Worm (Caenorhabditis elegans) whole organism, L1 larva: ENCODE measurements around the gene C27B7.6.
A peak's percentile ranks its signal among the peaks of the same experiment; 100 is the strongest.

Experiments
- C34B4.2 ChIP-seq: sonication (generic microtip); optimal IDR thresholded peaks from 2 replicates; lab custom pipeline; 2017; ENCODE audit warnings: mild to moderate bottlenecking, missing genetic modification characterization, missing compliant biosample characterization
- Y116A8C.19 ChIP-seq: sonication (generic microtip); optimal IDR thresholded peaks from 2 replicates; lab custom pipeline; 2016; ENCODE audit warnings: missing compliant biosample characterization, missing genetic modification characterization, borderline replicate concordance
- aha-1 ChIP-seq: fragments of 150-350 bp; optimal IDR thresholded peaks from 2 replicates; lab custom pipeline; 2014; ENCODE audit warnings: missing biosample characterization, missing genetic modification characterization
- alr-1 ChIP-seq: fragments of 200-800 bp; sonication (Bioruptor generic); optimal IDR thresholded peaks from 2 replicates; lab custom pipeline; 2018; ENCODE audit warnings: borderline replicate concordance, mild to moderate bottlenecking, missing genetic modification characterization, missing compliant biosample characterization
- blmp-1 ChIP-seq: fragments of 150-350 bp; optimal IDR thresholded peaks from 2 replicates; lab custom pipeline; 2014; ENCODE audit warnings: missing biosample characterization, missing genetic modification characterization
- ceh-8 ChIP-seq: fragments of 200-800 bp; sonication (Bioruptor generic); optimal IDR thresholded peaks from 2 replicates; lab custom pipeline; 2018; ENCODE audit warnings: mild to moderate bottlenecking, missing genetic modification characterization, moderate library complexity, missing compliant biosample characterization
- ceh-82 ChIP-seq, 3 experiments: fragments of 150-350 bp in 1 of 3; sonication (generic microtip) in 2 of 3; optimal IDR thresholded peaks; 2 replicates each; lab custom pipeline; 2014 to 2017; ENCODE audit warnings: missing biosample characterization in 3 of 3, missing genetic modification characterization in 3 of 3
- efl-1 ChIP-seq, 4 experiments: fragments of 150-350 bp; optimal IDR thresholded peaks in 3 of 4; peaks in 1 of 4; 1 replicate in 1 of 4; 2 replicates in 3 of 4; lab custom pipeline; 2014; ENCODE audit warnings: missing biosample characterization in 2 of 4, missing genetic modification characterization in 2 of 4, missing genetic modification reagents in 2 of 4
- efl-3 ChIP-seq: fragments of 200-800 bp; sonication (Bioruptor generic); optimal IDR thresholded peaks from 2 replicates; lab custom pipeline; 2018; ENCODE audit warnings: mild to moderate bottlenecking, missing genetic modification characterization, missing compliant biosample characterization
- egl-13 ChIP-seq: sonication (generic microtip); optimal IDR thresholded peaks from 2 replicates; lab custom pipeline; 2016; ENCODE audit warnings: missing genotype, missing genetic modification reagents, missing genetic modification characterization, missing compliant biosample characterization
- egl-27 ChIP-seq, 2 experiments: fragments of 150-350 bp in 1 of 2; sonication (generic microtip); optimal IDR thresholded peaks; 3 replicates each; lab custom pipeline; 2017 to 2018; ENCODE audit warnings: missing biosample characterization in 2 of 2, missing genetic modification characterization in 2 of 2, missing genetic modification reagents in 2 of 2
- elt-2 ChIP-seq: sonication (generic microtip); optimal IDR thresholded peaks from 2 replicates; lab custom pipeline; 2016; ENCODE audit warnings: missing genetic modification characterization, mild to moderate bottlenecking, inconsistent platforms, missing compliant biosample characterization, missing genetic modification reagents
- elt-3 ChIP-seq, 6 experiments: fragments of 150-350 bp in 1 of 6; sonication (generic microtip); optimal IDR thresholded peaks; 2 replicates each; lab custom pipeline; 2017 to 2018; ENCODE audit warnings: missing biosample characterization in 6 of 6, missing genetic modification characterization in 6 of 6, inconsistent platforms in 1 of 6
- ets-5 ChIP-seq: fragments of 200-800 bp; sonication (Bioruptor generic); IDR thresholded peaks from 2 replicates; pipeline ENCODE4 v1.3.6; 2022; ENCODE audit warnings: missing genetic modification characterization, missing compliant biosample characterization
- fkh-4 ChIP-seq: sonication (generic microtip); optimal IDR thresholded peaks from 2 replicates; lab custom pipeline; 2016; ENCODE audit warnings: missing compliant biosample characterization, missing genetic modification characterization, borderline replicate concordance
- hlh-17 ChIP-seq: fragments of 200-800 bp; sonication (Bioruptor generic); optimal IDR thresholded peaks from 2 replicates; lab custom pipeline; 2018; ENCODE audit warnings: missing genetic modification characterization, mild to moderate bottlenecking, missing compliant biosample characterization, moderate library complexity, borderline replicate concordance
- irx-1 ChIP-seq: sonication (generic microtip); optimal IDR thresholded peaks from 2 replicates; lab custom pipeline; 2016; ENCODE audit warnings: missing genetic modification characterization, missing compliant biosample characterization
- isw-1 ChIP-seq: fragments of 200-800 bp; sonication (Bioruptor generic); IDR thresholded peaks from 2 replicates; pipeline ENCODE4 v1.3.6; 2022; ENCODE audit warnings: missing genetic modification characterization, missing compliant biosample characterization
- jun-1 ChIP-seq: fragments of 150-350 bp; optimal IDR thresholded peaks from 2 replicates; lab custom pipeline; 2014; ENCODE audit warnings: missing biosample characterization, missing genetic modification reagents, missing genetic modification characterization
- lin-14 ChIP-seq: fragments of 200-800 bp; sonication (Bioruptor generic); optimal IDR thresholded peaks from 2 replicates; lab custom pipeline; 2018; ENCODE audit warnings: mild to moderate bottlenecking, missing genetic modification characterization, moderate library complexity, missing compliant biosample characterization
- lin-35 ChIP-seq, 2 experiments: fragments of 150-350 bp; optimal IDR thresholded peaks; 2 replicates each; lab custom pipeline; 2014; ENCODE audit warnings: missing biosample characterization in 2 of 2, missing genetic modification characterization in 2 of 2, missing genetic modification reagents in 2 of 2
- lir-3 ChIP-seq: sonication (generic microtip); optimal IDR thresholded peaks from 2 replicates; lab custom pipeline; 2016; ENCODE audit warnings: mild to moderate bottlenecking, missing genetic modification characterization, moderate library complexity, missing compliant biosample characterization; ENCODE audit not compliant: poor library complexity
- nhr-20 ChIP-seq: sonication (generic microtip); optimal IDR thresholded peaks from 2 replicates; lab custom pipeline; 2016; ENCODE audit warnings: mild to moderate bottlenecking, missing genetic modification characterization, missing compliant biosample characterization
- nhr-237 ChIP-seq: fragments of 150-350 bp; optimal IDR thresholded peaks from 2 replicates; lab custom pipeline; 2014; ENCODE audit warnings: missing biosample characterization, missing genetic modification characterization
- nhr-76 ChIP-seq: sonication (generic microtip); optimal IDR thresholded peaks from 2 replicates; lab custom pipeline; 2017; ENCODE audit warnings: missing biosample characterization, missing genetic modification characterization
- nhr-77 ChIP-seq: fragments of 150-350 bp; optimal IDR thresholded peaks from 2 replicates; lab custom pipeline; 2014; ENCODE audit warnings: missing biosample characterization, missing genetic modification characterization
- nhr-85 ChIP-seq: sonication (generic microtip); peaks from one replicate; lab custom pipeline; 2016; ENCODE audit warnings: missing genetic modification characterization, inconsistent platforms, missing compliant biosample characterization
- nhr-90 ChIP-seq: sonication (generic microtip); optimal IDR thresholded peaks from 2 replicates; lab custom pipeline; 2016; ENCODE audit warnings: mild to moderate bottlenecking, missing genetic modification characterization, missing compliant biosample characterization; ENCODE audit not compliant: poor library complexity
- pag-3 ChIP-seq: sonication (generic microtip); optimal IDR thresholded peaks from 2 replicates; lab custom pipeline; 2017; ENCODE audit warnings: missing genetic modification characterization, mild to moderate bottlenecking, missing compliant biosample characterization, antibody characterized with exemption, borderline replicate concordance; ENCODE audit not compliant: insufficient read depth
- pax-3 ChIP-seq: fragments of 200-800 bp; sonication (Bioruptor generic); optimal IDR thresholded peaks from 2 replicates; lab custom pipeline; 2018; ENCODE audit warnings: mild to moderate bottlenecking, missing genetic modification characterization, moderate library complexity, missing compliant biosample characterization
- rnt-1 ChIP-seq: sonication (generic microtip); optimal IDR thresholded peaks from 2 replicates; lab custom pipeline; 2016; ENCODE audit warnings: mild to moderate bottlenecking, missing genetic modification characterization, moderate library complexity, missing compliant biosample characterization
- skn-1 ChIP-seq: fragments of 150-350 bp; optimal IDR thresholded peaks from 2 replicates; lab custom pipeline; 2014; ENCODE audit warnings: missing biosample characterization, missing genetic modification characterization
- sox-4 ChIP-seq: sonication (generic microtip); optimal IDR thresholded peaks from 2 replicates; lab custom pipeline; 2016; ENCODE audit warnings: missing genetic modification characterization, missing compliant biosample characterization
- sptf-1 ChIP-seq: fragments of 150-350 bp; optimal IDR thresholded peaks from 2 replicates; lab custom pipeline; 2014; ENCODE audit warnings: missing biosample characterization, missing genetic modification characterization
- sup-37 ChIP-seq: fragments of 200-800 bp; sonication (Bioruptor generic); optimal IDR thresholded peaks from 2 replicates; lab custom pipeline; 2018; ENCODE audit warnings: mild to moderate bottlenecking, missing genetic modification characterization, missing compliant biosample characterization
- swsn-7 ChIP-seq: sonication (generic microtip); optimal IDR thresholded peaks from 2 replicates; lab custom pipeline; 2016; ENCODE audit warnings: missing genetic modification characterization, missing compliant biosample characterization
- unc-130 ChIP-seq: fragments of 150-350 bp; optimal IDR thresholded peaks from 2 replicates; lab custom pipeline; 2017; ENCODE audit warnings: missing biosample characterization, missing genetic modification characterization, inconsistent platforms
- unc-30 ChIP-seq: sonication (generic microtip); optimal IDR thresholded peaks from 2 replicates; lab custom pipeline; 2017; ENCODE audit warnings: missing biosample characterization, missing genetic modification characterization
- unc-98 ChIP-seq: fragments of 200-800 bp; sonication (Bioruptor generic); IDR thresholded peaks from 2 replicates; pipeline ENCODE4 v1.3.6; 2022; ENCODE audit warnings: missing genetic modification characterization, missing compliant biosample characterization
- zag-1 ChIP-seq: fragments of 150-350 bp; optimal IDR thresholded peaks from 2 replicates; lab custom pipeline; 2014; ENCODE audit warnings: missing biosample characterization, missing genetic modification characterization
- zip-4 ChIP-seq: fragments of 200-800 bp; sonication (Bioruptor generic); optimal IDR thresholded peaks from 2 replicates; lab custom pipeline; 2018; ENCODE audit warnings: mild to moderate bottlenecking, missing genetic modification characterization, moderate library complexity, missing compliant biosample characterization
- ztf-4 ChIP-seq: fragments of 150-350 bp; optimal IDR thresholded peaks from 2 replicates; lab custom pipeline; 2014; ENCODE audit warnings: missing biosample characterization, missing genetic modification characterization

The C27B7.6 gene

DNA sequence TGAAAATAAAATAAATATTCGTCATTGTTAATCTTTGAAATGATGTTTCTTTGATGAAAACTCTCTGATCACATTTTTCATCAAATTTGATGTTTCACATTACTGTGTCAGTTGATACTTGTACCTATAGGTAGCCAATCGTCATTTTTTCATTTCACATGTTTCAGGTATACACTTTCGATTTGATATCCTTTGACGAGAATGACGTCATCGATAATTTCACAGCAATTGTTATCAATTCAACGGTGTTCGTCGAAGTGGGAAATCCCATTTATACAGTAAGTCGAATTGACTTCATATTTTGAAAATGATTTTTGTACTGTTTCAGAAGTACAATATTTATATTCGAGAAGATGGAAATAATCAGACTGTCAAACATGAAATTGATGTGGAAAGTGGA, 8.0 kb upstream of the C27B7.6 start:
- TF ChIP-seq elt-3 (tag; optimal IDR thresholded peaks at IDR 0.05; lab: Kevin White, UChicago) (peak in 1 of 6 experiments; percentile 13), nhr-85 (peak; percentile 42), aha-1 (no peak), efl-1 (optimal IDR thresholded peaks at IDR 0.05; lab: Kevin White, UChicago) (no peak), efl-1 (GFP tag; optimal IDR thresholded peaks at IDR 0.05 in 1 of 2; lab: Kevin White, UChicago) (no peak), skn-1 (tag; lab: Kevin White, UChicago) (no peak), egl-13 (no peak), nhr-20 (peak; percentile 14), lin-14 (GFP tag; lab: Kevin White, UChicago) (no peak), blmp-1 (peak; percentile 15), lin-35 (GFP tag; optimal IDR thresholded peaks at IDR 0.05; lab: Kevin White, UChicago) (peak in 1 of 2 experiments; percentile 24), ceh-8 (GFP tag; lab: Kevin White, UChicago) (no peak), swsn-7 (no peak), C34B4.2 (no peak), hlh-17 (GFP tag; lab: Kevin White, UChicago) (no peak), sptf-1 (tag; lab: Kevin White, UChicago) (no peak), Y116A8C.19 (tag; lab: Kevin White, UChicago) (no peak), unc-98 (GFP tag; lab: Robert Waterston, UW) (no peak), sox-4 (tag; lab: Kevin White, UChicago) (no peak), nhr-237 (tag; lab: Kevin White, UChicago) (no peak), pag-3 (tag; lab: Kevin White, UChicago) (no peak), lir-3 (no peak)

DNA sequence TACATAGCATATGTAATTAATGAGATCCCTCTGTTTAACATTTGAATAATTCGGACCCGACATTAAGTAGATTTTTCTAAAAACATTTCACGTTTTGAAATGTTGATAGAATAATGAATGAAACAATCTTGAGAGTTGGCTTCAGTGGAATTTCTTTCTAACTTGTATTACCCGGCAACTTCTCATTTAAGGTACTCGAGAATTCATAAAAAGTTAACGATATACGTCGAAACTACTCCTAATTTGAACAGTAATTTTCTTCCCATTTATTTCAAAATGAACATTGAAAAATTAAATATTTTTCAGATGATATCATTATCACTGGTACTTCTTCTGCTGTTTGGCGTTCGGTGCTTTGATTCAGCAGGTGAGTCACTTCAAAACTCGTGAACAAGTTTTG, 598 bp upstream of the C27B7.6 start, which contains the start of gene C27B7.7:
Gene C27B7.7 (plus strand): TSS at position 301 of the 400 bp plus-strand sequence.
- TF ChIP-seq pax-3 (tag; lab: Kevin White, UChicago), result no peak
- TF ChIP-seq sup-37, result no peak
- no peak for TF ChIP-seq lin-14 (GFP tag; lab: Kevin White, UChicago)
- no peak for TF ChIP-seq alr-1 (tag; lab: Kevin White, UChicago)
- no peak for TF ChIP-seq elt-2
- no peak for TF ChIP-seq zag-1 (tag; lab: Kevin White, UChicago)
- no peak for TF ChIP-seq zip-4 (GFP tag; lab: Kevin White, UChicago)
- TF ChIP-seq hlh-17 (GFP tag; lab: Kevin White, UChicago), result no peak
- TF ChIP-seq sptf-1 (tag; lab: Kevin White, UChicago), result no peak
- no peak for TF ChIP-seq nhr-77 (tag; lab: Kevin White, UChicago)
- TF ChIP-seq unc-30 (tag; lab: Kevin White, UChicago), result no peak
- TF ChIP-seq ets-5 (GFP tag; lab: Robert Waterston, UW), result no peak
- TF ChIP-seq ztf-4 (tag; lab: Kevin White, UChicago), result no peak
- no peak for TF ChIP-seq fkh-4
- TF ChIP-seq ceh-82 (tag; optimal IDR thresholded peaks at IDR 0.05; lab: Kevin White, UChicago), result no peak
- TF ChIP-seq irx-1 (tag; lab: Kevin White, UChicago), result no peak

DNA sequence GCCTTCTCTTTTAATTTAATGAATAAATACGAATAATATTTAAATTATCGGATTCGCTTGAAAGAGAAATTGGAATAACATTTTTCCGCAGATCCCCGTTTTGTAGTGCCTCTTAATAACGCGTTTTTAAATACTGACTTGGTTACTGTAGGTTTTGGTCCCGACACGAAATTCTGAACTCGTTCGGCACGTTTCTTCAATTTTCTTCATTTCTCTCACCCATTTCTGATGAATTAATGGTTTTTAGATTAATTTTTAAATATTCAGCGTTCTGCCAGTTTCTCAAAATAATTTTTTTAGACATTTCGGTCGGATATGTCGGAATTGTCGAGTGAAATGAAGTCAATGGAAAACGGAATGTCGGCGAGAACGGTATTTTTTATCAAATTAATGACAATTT, 4.8 kb downstream of the C27B7.6 start, which contains the start of gene C27B7.5:
Gene C27B7.5 (plus strand): TSS at position 301 of the 400 bp plus-strand sequence.
- TF ChIP-seq swsn-7, result no peak
- TF ChIP-seq skn-1 (tag; lab: Kevin White, UChicago), result no peak
- TF ChIP-seq ztf-4 (tag; lab: Kevin White, UChicago), result no peak
- no peak for TF ChIP-seq lin-35 (GFP tag; optimal IDR thresholded peaks at IDR 0.05; lab: Kevin White, UChicago)
- TF ChIP-seq sox-4 (tag; lab: Kevin White, UChicago), result no peak
- TF ChIP-seq nhr-90 (tag; lab: Kevin White, UChicago), result no peak
- TF ChIP-seq jun-1 (tag; lab: Kevin White, UChicago), result no peak
- no peak for TF ChIP-seq sup-37
- no peak for TF ChIP-seq blmp-1
- no peak for TF ChIP-seq unc-130 (tag; lab: Kevin White, UChicago)
- TF ChIP-seq unc-30 (tag; lab: Kevin White, UChicago), result no peak
- no peak for TF ChIP-seq ceh-82 (tag; optimal IDR thresholded peaks at IDR 0.05; lab: Kevin White, UChicago)
- TF ChIP-seq unc-98 (GFP tag; lab: Robert Waterston, UW), result no peak
- TF ChIP-seq lir-3, result no peak
- TF ChIP-seq isw-1 (GFP tag; lab: Robert Waterston, UW), result no peak
- TF ChIP-seq zag-1 (tag; lab: Kevin White, UChicago), result no peak
- no peak for TF ChIP-seq efl-3
- TF ChIP-seq nhr-76 (tag; lab: Kevin White, UChicago), result no peak
- no peak for TF ChIP-seq rnt-1
- no peak for TF ChIP-seq egl-27 (tag; optimal IDR thresholded peaks at IDR 0.05; lab: Kevin White, UChicago)
- TF ChIP-seq, all 84 proteins: peak for 0
